Worm (Caenorhabditis elegans): Measurements from ENCODE around the gene C18A3.10.

C18A3.10 gene

DNA sequence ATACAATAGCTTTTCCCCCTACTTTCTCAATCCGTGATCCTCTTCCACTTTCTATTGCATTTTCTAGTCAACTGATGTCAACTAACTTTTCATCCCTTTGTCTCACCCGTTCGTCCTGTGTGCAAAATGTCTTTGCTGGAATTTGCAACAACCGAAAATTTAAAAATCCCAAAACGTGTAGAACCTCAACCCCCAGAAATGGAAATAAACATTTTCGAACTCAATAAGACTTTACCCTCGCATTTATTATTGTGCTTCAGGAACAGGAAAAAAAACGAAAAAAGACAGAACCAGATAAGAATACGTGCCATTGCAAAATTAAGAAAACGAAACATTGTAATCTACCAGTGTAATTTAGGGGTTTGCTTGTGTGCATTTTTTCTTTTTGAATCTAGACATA is 3.5 kb downstream of the C18A3.10 start:
- TF ChIP-seq ama-1 (optimal IDR thresholded peaks at IDR 0.05), result peak; percentile 33
- TF ChIP-seq elt-2 (tag; optimal IDR thresholded peaks at IDR 0.05), result peak; percentile 22
- TF ChIP-seq ztf-4 (tag; optimal IDR thresholded peaks at IDR 0.05), result peak; percentile 44
- no peak for TF ChIP-seq ceh-82 (tag; optimal IDR thresholded peaks at IDR 0.05)
- no peak for TF ChIP-seq fkh-10 (GFP tag; optimal IDR thresholded peaks at IDR 0.05)
- no peak for TF ChIP-seq fos-1 (tag; optimal IDR thresholded peaks at IDR 0.05)

DNA sequence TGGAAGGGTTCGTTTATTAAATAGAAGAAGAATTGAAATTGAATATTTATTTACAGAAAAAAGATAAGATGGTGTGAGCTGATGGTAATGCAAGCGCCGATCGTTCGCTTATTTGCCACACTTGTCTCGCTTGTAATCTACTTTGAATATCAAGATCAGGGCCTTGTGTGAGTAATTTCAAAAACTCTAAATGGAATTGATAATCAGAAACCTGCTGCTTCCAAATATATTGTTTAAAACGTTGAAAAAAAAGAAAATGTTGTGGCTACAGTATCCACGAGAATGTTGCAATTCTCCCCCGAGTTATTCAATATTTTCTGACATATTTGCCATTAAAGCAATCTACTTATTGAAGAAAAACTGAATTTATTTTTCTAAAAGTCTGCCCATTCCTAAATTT is 4.8 kb downstream of the C18A3.10 start:
- no peak for TF ChIP-seq R02D3.7 (tag; optimal IDR thresholded peaks at IDR 0.05)
- TF ChIP-seq hmg-11 (tag; optimal IDR thresholded peaks at IDR 0.05), result no peak

DNA sequence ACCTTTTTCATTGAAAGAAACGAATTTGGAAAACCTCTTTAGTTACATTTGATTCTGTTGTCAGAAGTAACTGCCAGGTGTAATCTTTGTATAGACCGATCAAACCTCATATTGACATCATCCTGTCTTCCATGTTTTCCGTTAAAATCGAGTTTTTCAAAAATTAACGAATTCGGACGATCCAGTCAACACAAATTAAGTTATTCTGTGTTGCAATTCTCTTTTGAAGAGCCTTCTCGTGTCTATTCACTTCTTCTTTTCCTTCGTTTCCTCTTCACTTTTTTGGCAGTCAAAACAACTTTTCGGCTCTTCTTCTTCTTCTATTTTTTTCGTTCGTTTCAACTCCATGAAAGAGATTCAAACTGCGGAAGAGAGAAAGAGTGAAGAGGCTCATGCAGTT is 7.5 kb downstream of the C18A3.10 start:
- TF ChIP-seq fkh-10 (GFP tag; optimal IDR thresholded peaks at IDR 0.05), result peak; percentile 95
- TF ChIP-seq lsy-12 (tag; optimal IDR thresholded peaks at IDR 0.05), result no peak
- TF ChIP-seq nfya-1 (tag; optimal IDR thresholded peaks at IDR 0.05; ENCODE audit: insufficient read depth), result peak; percentile 18

DNA sequence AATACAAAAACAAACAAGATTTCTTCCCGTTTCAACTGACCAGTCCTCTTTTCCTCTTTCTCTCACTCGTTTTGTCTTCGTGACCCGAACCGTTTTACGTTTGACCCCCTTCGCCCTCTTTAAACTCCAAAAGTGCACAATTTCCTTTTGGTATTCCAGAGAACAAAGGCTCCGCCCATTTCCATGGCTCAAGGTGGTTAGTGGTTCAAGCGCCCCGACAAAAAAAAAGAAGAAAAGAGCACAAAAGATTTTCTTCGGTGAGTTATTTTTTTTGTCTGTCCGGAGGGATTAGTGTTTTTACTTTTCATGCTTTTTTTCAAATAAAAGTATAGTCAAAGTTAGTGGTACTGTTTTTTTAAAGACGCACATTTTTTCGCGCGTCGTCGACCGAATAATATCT is 8.1 kb downstream of the C18A3.10 start, which contains the start of gene osta-2:
osta-2 (plus strand) TSS at position 160 of the 400 bp plus-strand sequence.
- TF ChIP-seq ceh-16 (tag; optimal IDR thresholded peaks at IDR 0.05) (no peak), nhr-77 (tag; optimal IDR thresholded peaks at IDR 0.05) (no peak), nhr-43 (tag; optimal IDR thresholded peaks at IDR 0.05; ENCODE audit: poor library complexity, severe bottlenecking) (no peak), fos-1 (tag; optimal IDR thresholded peaks at IDR 0.05) (no peak), ceh-9 (tag; optimal IDR thresholded peaks at IDR 0.05) (no peak), nhr-67 (tag; optimal IDR thresholded peaks at IDR 0.05) (no peak), egl-5 (tag; optimal IDR thresholded peaks at IDR 0.05) (peak; percentile 6), sea-2 (GFP tag; optimal IDR thresholded peaks at IDR 0.05) (no peak), lsy-12 (tag; optimal IDR thresholded peaks at IDR 0.05) (no peak), pha-4 (tag; optimal IDR thresholded peaks at IDR 0.05) (peak; percentile 25), nfya-1 (tag; optimal IDR thresholded peaks at IDR 0.05; ENCODE audit: insufficient read depth) (peak; percentile 41)

DNA sequence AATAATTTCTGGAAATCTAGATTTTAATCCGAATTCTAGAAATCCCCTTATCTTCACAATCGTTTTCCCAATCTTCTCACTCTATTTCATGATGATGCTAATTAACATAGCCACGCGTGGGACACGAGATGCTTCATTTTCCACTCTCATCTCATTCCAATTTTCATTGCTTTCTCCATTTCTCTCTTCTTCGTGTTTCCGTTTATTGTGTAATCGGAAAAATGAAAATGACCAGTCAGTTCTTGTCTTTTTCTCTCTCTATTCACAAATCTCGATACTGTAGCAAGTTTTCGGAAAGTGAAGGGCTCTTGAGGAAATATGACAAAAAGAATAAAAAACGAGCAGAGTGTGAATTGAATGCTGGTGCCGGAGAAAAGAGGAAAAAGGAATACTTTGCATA is 11.2 kb downstream of the C18A3.10 start:
- TF ChIP-seq egl-5 (tag; optimal IDR thresholded peaks at IDR 0.05) (peak; percentile 6), fkh-2 (tag; optimal IDR thresholded peaks at IDR 0.05) (no peak)

DNA sequence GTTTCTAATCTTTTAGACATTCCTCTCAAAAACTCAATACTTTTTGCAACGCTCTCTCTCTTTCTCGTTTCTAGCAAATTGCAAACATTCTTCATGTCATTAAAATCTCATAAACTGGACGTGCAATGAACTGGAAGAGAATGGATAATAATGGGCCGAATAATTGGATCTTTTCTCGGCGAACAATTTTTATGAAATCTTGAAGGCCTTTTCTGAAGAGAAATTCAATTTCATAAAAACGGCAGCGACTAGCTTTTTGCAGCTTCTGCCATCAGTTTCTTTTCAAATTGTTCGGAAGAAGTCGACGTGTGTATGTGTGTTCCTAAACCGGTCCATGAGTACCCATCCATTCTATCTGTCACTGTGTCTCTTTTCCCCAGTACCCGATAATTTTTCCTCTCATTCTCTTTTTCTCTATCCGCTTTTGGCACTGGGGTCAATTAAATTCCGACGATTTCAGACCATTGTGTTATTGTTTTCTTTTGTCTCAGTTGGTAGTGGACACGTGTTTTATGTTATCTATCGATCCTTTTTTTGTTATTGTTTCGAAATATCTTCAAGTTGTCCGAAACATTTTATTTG is 12.9 kb downstream of the C18A3.10 start:
- TF ChIP-seq hmg-11 (tag; optimal IDR thresholded peaks at IDR 0.05), result peak; percentile 30
- peak; percentile 13 for TF ChIP-seq nhr-23 (tag; optimal IDR thresholded peaks at IDR 0.05)
- no peak for TF ChIP-seq ceh-16 (tag; optimal IDR thresholded peaks at IDR 0.05)
- TF ChIP-seq nhr-25 (tag; optimal IDR thresholded peaks at IDR 0.05), result peak; percentile 62
- no peak for TF ChIP-seq pqm-1 (tag; optimal IDR thresholded peaks at IDR 0.05)
- TF ChIP-seq egl-5 (tag; optimal IDR thresholded peaks at IDR 0.05), result peak; percentile 91
- TF ChIP-seq snpc-4 (tag; optimal IDR thresholded peaks at IDR 0.05), result peak; percentile 11

DNA sequence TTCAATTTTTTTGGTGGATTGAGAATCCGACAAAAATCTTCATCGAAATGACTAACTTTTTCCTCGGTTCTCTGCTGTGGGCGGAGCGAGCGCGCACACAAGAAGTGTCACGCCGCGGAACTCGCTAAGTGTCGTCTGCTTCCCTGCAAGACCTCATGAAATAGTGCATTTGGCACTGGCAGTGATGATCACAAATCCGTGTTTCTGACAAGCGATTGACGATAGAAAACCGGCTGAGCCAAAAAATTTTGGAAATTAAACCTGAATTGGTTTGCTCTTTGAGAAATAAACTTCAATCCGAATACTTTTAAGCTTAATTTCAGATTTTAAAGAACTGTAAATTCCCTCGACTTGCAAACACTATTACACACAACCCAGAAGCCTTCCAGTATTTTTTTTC is 14.2 kb downstream of the C18A3.10 start:
- peak; percentile 10 for TF ChIP-seq lin-39 (tag; optimal IDR thresholded peaks at IDR 0.05)
- TF ChIP-seq tbx-2 (tag; optimal IDR thresholded peaks at IDR 0.05), result peak; percentile 38
- peak; percentile 96 for TF ChIP-seq ama-1 (optimal IDR thresholded peaks at IDR 0.05)
- peak; percentile 41 for TF ChIP-seq nhr-77 (tag; optimal IDR thresholded peaks at IDR 0.05)
- TF ChIP-seq elt-1 (tag; optimal IDR thresholded peaks at IDR 0.05), result no peak
- peak; percentile 68 for TF ChIP-seq nhr-43 (tag; optimal IDR thresholded peaks at IDR 0.05; ENCODE audit: poor library complexity, severe bottlenecking)
- no peak for TF ChIP-seq eor-1 (tag; optimal IDR thresholded peaks at IDR 0.05)
- TF ChIP-seq egl-5 (tag; optimal IDR thresholded peaks at IDR 0.05), result no peak
- no peak for TF ChIP-seq mdl-1 (tag; optimal IDR thresholded peaks at IDR 0.05)
- peak; percentile 14 for TF ChIP-seq ceh-28 (tag; optimal IDR thresholded peaks at IDR 0.05)
- no peak for TF ChIP-seq ceh-16 (tag; optimal IDR thresholded peaks at IDR 0.05)
- TF ChIP-seq lin-15B (tag; optimal IDR thresholded peaks at IDR 0.05), result peak; percentile 29
- no peak for TF ChIP-seq fkh-10 (GFP tag; optimal IDR thresholded peaks at IDR 0.05)
- TF ChIP-seq elt-2 (tag; optimal IDR thresholded peaks at IDR 0.05), result peak; percentile 71
- TF ChIP-seq nhr-25 (tag; optimal IDR thresholded peaks at IDR 0.05), result peak; percentile 59
- peak; percentile 81 for TF ChIP-seq aly-2 (tag; optimal IDR thresholded peaks at IDR 0.05)
- TF ChIP-seq nhr-23 (tag; optimal IDR thresholded peaks at IDR 0.05), result peak; percentile 81
- TF ChIP-seq egl-27 (tag; optimal IDR thresholded peaks at IDR 0.05), result no peak
- TF ChIP-seq fkh-2 (tag; optimal IDR thresholded peaks at IDR 0.05), result no peak
- no peak for TF ChIP-seq ztf-11 (tag; optimal IDR thresholded peaks at IDR 0.05)
- peak; percentile 40 for TF ChIP-seq ceh-82 (tag; optimal IDR thresholded peaks at IDR 0.05)
- no peak for TF ChIP-seq daf-12 (tag; optimal IDR thresholded peaks at IDR 0.05)
- TF ChIP-seq nhr-28 (tag; optimal IDR thresholded peaks at IDR 0.05), result no peak
- TF ChIP-seq skn-1 (tag; optimal IDR thresholded peaks at IDR 0.05), result peak; percentile 26
- TF ChIP-seq pha-4 (tag; optimal IDR thresholded peaks at IDR 0.05), result peak; percentile 42
- TF ChIP-seq nhr-12 (tag; optimal IDR thresholded peaks at IDR 0.05), result no peak
- TF ChIP-seq pqm-1 (tag; optimal IDR thresholded peaks at IDR 0.05), result peak; percentile 40
- no peak for TF ChIP-seq nhr-237 (tag; optimal IDR thresholded peaks at IDR 0.05)
- no peak for TF ChIP-seq unc-62 (GFP tag; optimal IDR thresholded peaks at IDR 0.05)
- TF ChIP-seq fos-1 (tag; optimal IDR thresholded peaks at IDR 0.05), result no peak
